Fruit fly (Drosophila melanogaster) whole organism, embryonic: Measurements from ENCODE around the gene SrpRbeta.

Source experiments
- Atf3 ChIP-seq: fragments of 200-800 bp; sonication (Bioruptor generic); optimal IDR thresholded peaks from 3 replicates; lab custom pipeline; 2016; ENCODE audit warnings: missing biosample characterization, missing genetic modification characterization
- Atf6 ChIP-seq: fragments of 200-800 bp; sonication (Bioruptor generic); IDR thresholded peaks from 2 replicates; pipeline ENCODE4 v1.3.6; 2022; ENCODE audit warnings: missing biosample characterization, missing genetic modification characterization
- Awh ChIP-seq: fragments of 200-800 bp; sonication (Bioruptor generic); IDR thresholded peaks from 2 replicates; pipeline ENCODE4, ENCODE4 v1.3.6; 2022; ENCODE audit warnings: missing biosample characterization, missing genetic modification characterization
- CG10147 ChIP-seq: fragments of 200-800 bp; sonication (Bioruptor generic); optimal IDR thresholded peaks from 2 replicates; lab custom pipeline; 2019; ENCODE audit warnings: missing biosample characterization, mild to moderate bottlenecking, missing genetic modification characterization, moderate library complexity
- CG10321 ChIP-seq: fragments of 200-800 bp; sonication (Bioruptor generic); IDR thresholded peaks from 2 replicates; pipeline ENCODE4 v1.3.6; 2022; ENCODE audit warnings: missing biosample characterization, missing genetic modification characterization
- CG10366 ChIP-seq: fragments of 200-800 bp; sonication (Bioruptor generic); IDR thresholded peaks from 2 replicates; pipeline ENCODE4 v1.3.6; 2022; ENCODE audit warnings: missing biosample characterization, missing genetic modification characterization
- CG12769 ChIP-seq: fragments of 200-800 bp; sonication (Bioruptor generic); optimal IDR thresholded peaks from 2 replicates; lab custom pipeline; 2019; ENCODE audit warnings: missing biosample characterization, mild to moderate bottlenecking, missing genetic modification characterization, moderate library complexity
- CG14014 ChIP-seq: fragments of 200-800 bp; sonication (Bioruptor generic); IDR thresholded peaks from 2 replicates; pipeline ENCODE4 v1.3.6; 2022; ENCODE audit warnings: missing biosample characterization, missing genetic modification characterization
- CG14441 ChIP-seq: fragments of 200-800 bp; sonication (Bioruptor generic); IDR thresholded peaks from 2 replicates; pipeline ENCODE4 v1.3.6; 2022; ENCODE audit warnings: missing biosample characterization, missing genetic modification characterization
- CG14710 ChIP-seq: fragments of 200-800 bp; sonication (Bioruptor generic); optimal IDR thresholded peaks from 3 replicates; lab custom pipeline; 2019; ENCODE audit warnings: missing biosample characterization, mild to moderate bottlenecking, missing genetic modification characterization, moderate library complexity
- CG16779 ChIP-seq: fragments of 200-800 bp; sonication (Bioruptor generic); IDR thresholded peaks from 2 replicates; pipeline ENCODE4 v1.3.6; 2022; ENCODE audit warnings: missing biosample characterization, missing genetic modification characterization
- CG16815 ChIP-seq: fragments of 200-800 bp; sonication (Bioruptor generic); optimal IDR thresholded peaks from 3 replicates; lab custom pipeline; 2017; ENCODE audit warnings: missing biosample characterization, mild to moderate bottlenecking, missing genetic modification characterization
- CG1832 ChIP-seq: fragments of 200-800 bp; sonication (Bioruptor generic); optimal IDR thresholded peaks from 2 replicates; lab custom pipeline; 2017; ENCODE audit warnings: missing biosample characterization, mild to moderate bottlenecking, missing genetic modification characterization, inconsistent platforms
- CG32532 ChIP-seq: fragments of 200-800 bp; sonication (Bioruptor generic); IDR thresholded peaks from 2 replicates; pipeline ENCODE4 v1.3.6; 2022; ENCODE audit warnings: missing biosample characterization, missing genetic modification characterization
- CG34224 ChIP-seq: fragments of 200-800 bp; sonication (Bioruptor generic); IDR thresholded peaks from 3 replicates; pipeline ENCODE4 v1.3.6; 2022; ENCODE audit warnings: missing biosample characterization, missing genetic modification characterization; ENCODE audit not compliant: partially characterized antibody
- CG3838 ChIP-seq: fragments of 200-800 bp; sonication (Bioruptor generic); optimal IDR thresholded peaks from 3 replicates; lab custom pipeline; 2016; ENCODE audit warnings: missing biosample characterization, missing genetic modification characterization
- CG43689 ChIP-seq: fragments of 200-800 bp; sonication (Bioruptor generic); IDR thresholded peaks from 2 replicates; pipeline ENCODE4 v1.3.6; 2022; ENCODE audit warnings: missing biosample characterization, missing genetic modification characterization
- CG6175 ChIP-seq: fragments of 200-800 bp; sonication (Bioruptor generic); IDR thresholded peaks from 3 replicates; pipeline ENCODE4 v1.3.6; 2022; ENCODE audit warnings: missing biosample characterization, missing genetic modification characterization
- CG6765 ChIP-seq: fragments of 200-800 bp; sonication (Bioruptor generic); optimal IDR thresholded peaks from 3 replicates; lab custom pipeline; 2017; ENCODE audit warnings: missing biosample characterization, mild to moderate bottlenecking, missing genetic modification characterization
- CG7786 ChIP-seq: fragments of 200-800 bp; sonication (Bioruptor generic); optimal IDR thresholded peaks from 2 replicates; lab custom pipeline; 2016; ENCODE audit warnings: missing biosample characterization, missing genetic modification characterization
- CG8290 ChIP-seq, 3 experiments: fragments of 200-800 bp; sonication (Bioruptor generic); optimal IDR thresholded peaks; 2 replicates each; lab custom pipeline; 2016 to 2019; ENCODE audit warnings: missing biosample characterization in 3 of 3, missing genetic modification characterization in 3 of 3, mild to moderate bottlenecking in 2 of 3, moderate library complexity in 1 of 3
- CG9215 ChIP-seq: fragments of 200-800 bp; sonication (Bioruptor generic); IDR thresholded peaks from 2 replicates; pipeline ENCODE4 v1.3.6; 2022; ENCODE audit warnings: missing biosample characterization, missing genetic modification characterization
- CG9932 ChIP-seq: fragments of 200-800 bp; sonication (Bioruptor generic); IDR thresholded peaks from 2 replicates; pipeline ENCODE4 v1.3.6; 2022; ENCODE audit warnings: missing biosample characterization, missing genetic modification characterization
- CHES-1-like ChIP-seq: fragments of 200-800 bp; sonication (Bioruptor generic); optimal IDR thresholded peaks from 2 replicates; lab custom pipeline; 2016; ENCODE audit warnings: missing biosample characterization, missing genetic modification characterization
- Dbx ChIP-seq: fragments of 200-800 bp; sonication (Bioruptor generic); IDR thresholded peaks from 3 replicates; pipeline ENCODE4 v1.3.6; 2022; ENCODE audit warnings: missing biosample characterization, missing genetic modification characterization
- ERR ChIP-seq: fragments of 200-800 bp; sonication (Bioruptor generic); optimal IDR thresholded peaks from 2 replicates; lab custom pipeline; 2016; ENCODE audit warnings: missing biosample characterization, missing genetic modification characterization
- GATAe ChIP-seq: fragments of 200-800 bp; sonication (Bioruptor generic); conservative IDR thresholded peaks from 2 replicates; pipeline ENCODE4 v1.3.6; 2022; ENCODE audit warnings: missing biosample characterization, missing genetic modification characterization
- Hand ChIP-seq: fragments of 200-800 bp; sonication (Bioruptor generic); optimal IDR thresholded peaks from 2 replicates; lab custom pipeline; 2017; ENCODE audit warnings: mild to moderate bottlenecking, missing biosample characterization, missing genetic modification reagents, missing genetic modification characterization
- Med ChIP-seq: fragments of 200-800 bp; sonication (Bioruptor generic); peaks from one replicate; lab custom pipeline; 2016; ENCODE audit warnings: missing biosample characterization, missing genetic modification characterization, mild to moderate bottlenecking, inconsistent platforms, moderate library complexity
- Opbp ChIP-seq: fragments of 200-800 bp; sonication (Bioruptor generic); IDR thresholded peaks from 3 replicates; pipeline ENCODE4 v1.3.6; 2022; ENCODE audit warnings: missing biosample characterization, missing genetic modification characterization; ENCODE audit not compliant: partially characterized antibody
- Rfx ChIP-seq: fragments of 200-800 bp; sonication (Bioruptor generic); IDR thresholded peaks from 2 replicates; pipeline ENCODE4 v1.3.6; 2022; ENCODE audit warnings: missing biosample characterization, missing genetic modification characterization
- Stat92E ChIP-seq, 3 experiments: fragments of >200 bp in 2 of 3; fragments of 200-800 bp in 1 of 3; sonication (Bioruptor generic) in 1 of 3; optimal IDR thresholded peaks; 2 replicates each; lab custom pipeline; 2017 to 2019; ENCODE audit warnings: missing biosample characterization in 3 of 3, missing genetic modification characterization in 3 of 3, mild to moderate bottlenecking in 1 of 3, moderate library complexity in 1 of 3
- dm ChIP-seq: fragments of 200-800 bp; sonication (Bioruptor generic); optimal IDR thresholded peaks from 3 replicates; lab custom pipeline; 2016; ENCODE audit warnings: missing biosample characterization, missing genetic modification characterization
- ftz-f1 ChIP-seq: fragments of 200-800 bp; sonication (Bioruptor generic); optimal IDR thresholded peaks from 2 replicates; lab custom pipeline; 2016; ENCODE audit warnings: missing biosample characterization, missing genetic modification characterization
- gro ChIP-seq: fragments of 200-800 bp; sonication (Bioruptor generic); optimal IDR thresholded peaks from 2 replicates; lab custom pipeline; 2016; ENCODE audit warnings: missing biosample characterization, missing genetic modification characterization
- insv ChIP-seq, 2 experiments: fragments of 200-800 bp; sonication (Bioruptor generic); optimal IDR thresholded peaks; 3 replicates each; lab custom pipeline; 2016 to 2018; ENCODE audit warnings: missing biosample characterization in 2 of 2, missing genetic modification characterization in 2 of 2
- jing ChIP-seq: fragments of 200-800 bp; sonication (Bioruptor generic); optimal IDR thresholded peaks from 2 replicates; lab custom pipeline; 2018; ENCODE audit warnings: missing biosample characterization, mild to moderate bottlenecking, missing genetic modification characterization
- kay ChIP-seq: fragments of 200-800 bp; sonication (Bioruptor generic); optimal IDR thresholded peaks from 2 replicates; lab custom pipeline; 2016; ENCODE audit warnings: missing biosample characterization, missing genetic modification characterization
- p53 ChIP-seq: fragments of 200-800 bp; sonication (Bioruptor generic); optimal IDR thresholded peaks from 2 replicates; lab custom pipeline; 2016; ENCODE audit warnings: missing biosample characterization, missing genetic modification characterization
- pb ChIP-seq: fragments of 200-800 bp; sonication (Bioruptor generic); optimal IDR thresholded peaks from 3 replicates; lab custom pipeline; 2016; ENCODE audit warnings: missing biosample characterization, missing genetic modification characterization
- schlank ChIP-seq: fragments of 200-800 bp; sonication (Bioruptor generic); optimal IDR thresholded peaks from 2 replicates; lab custom pipeline; 2018; ENCODE audit warnings: missing biosample characterization, mild to moderate bottlenecking, missing genetic modification characterization
- sd ChIP-seq: fragments of 200-800 bp; sonication (Bioruptor generic); optimal IDR thresholded peaks from 3 replicates; lab custom pipeline; 2018; ENCODE audit warnings: missing biosample characterization, mild to moderate bottlenecking, missing genetic modification characterization, moderate library complexity
- sens ChIP-seq: fragments of 200-800 bp; sonication (Bioruptor generic); peaks from one replicate; lab custom pipeline; 2016; ENCODE audit warnings: missing biosample characterization, missing genetic modification characterization
- seq ChIP-seq: fragments of 200-800 bp; sonication (Bioruptor generic); IDR thresholded peaks from 2 replicates; pipeline ENCODE4 v1.3.6; 2022; ENCODE audit warnings: missing biosample characterization, missing genetic modification characterization
- shn ChIP-seq: fragments of 200-800 bp; sonication (Bioruptor generic); optimal IDR thresholded peaks from 3 replicates; lab custom pipeline; 2016; ENCODE audit warnings: missing biosample characterization, missing genetic modification characterization
- sr ChIP-seq: fragments of 200-800 bp; sonication (Bioruptor generic); IDR thresholded peaks from 3 replicates; pipeline ENCODE4 v1.3.6; 2022; ENCODE audit warnings: missing biosample characterization, missing genetic modification characterization
- ssp ChIP-seq: fragments of 200-800 bp; sonication (Bioruptor generic); IDR thresholded peaks from 2 replicates; pipeline ENCODE4 v1.3.6; 2022; ENCODE audit warnings: missing biosample characterization, missing genetic modification characterization
- stc ChIP-seq: fragments of 200-800 bp; sonication (Bioruptor generic); IDR thresholded peaks from 2 replicates; pipeline ENCODE4 v1.3.6; 2022; ENCODE audit warnings: missing biosample characterization, missing genetic modification characterization
- tgo ChIP-seq: fragments of 200-800 bp; sonication (Bioruptor generic); IDR thresholded peaks from 3 replicates; pipeline ENCODE4 v1.3.6; 2022; ENCODE audit warnings: missing biosample characterization, missing genetic modification characterization
- toy ChIP-seq: fragments of 200-800 bp; sonication (Bioruptor generic); IDR thresholded peaks from 2 replicates; pipeline ENCODE4 v1.3.6; 2022; ENCODE audit warnings: missing biosample characterization, missing genetic modification characterization

Gene SrpRbeta

DNA sequence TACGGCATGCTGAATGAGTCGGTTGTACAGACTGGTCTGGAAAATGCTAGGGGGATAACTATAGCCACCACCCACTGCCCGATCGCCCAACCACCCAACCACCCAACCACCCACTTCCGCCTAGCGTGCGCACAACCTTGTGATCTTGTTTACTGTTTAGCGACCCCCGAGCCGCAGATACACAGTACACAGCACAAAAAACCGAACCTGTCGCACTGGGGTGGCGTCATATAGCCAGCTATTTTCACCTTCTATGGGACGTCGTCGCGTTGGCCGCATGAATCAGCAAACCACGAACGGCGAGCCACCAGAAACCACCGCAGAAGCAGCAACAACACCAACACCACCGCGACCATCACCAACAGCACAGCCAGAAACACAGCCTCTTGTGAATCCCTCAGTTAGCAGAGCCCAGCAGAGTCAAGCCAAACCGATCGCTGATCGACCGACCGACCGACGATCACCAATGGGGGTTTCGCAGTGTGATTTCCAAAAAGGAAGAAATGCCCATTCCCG, 44.9 kb downstream of the SrpRbeta start:
- TF ChIP-seq ERR (GFP tag; lab: Kevin White, UChicago) (peak; percentile 21), shn (peak; percentile 12), kay (no peak), CG14014 (GFP tag; lab: Robert Waterston, UW) (peak; percentile 9; the same call in 1 of the 2 replicates), schlank (peak; percentile 7), p53 (GFP tag; lab: Kevin White, UChicago) (peak; percentile 6), ssp (GFP tag; lab: Robert Waterston, UW) (0 out of 2 replicates have a peak, but pooled peaks have one; percentile 9), Rfx (peak; percentile 40; the same call in 1 of the 2 replicates), CG32532 (GFP tag; lab: Robert Waterston, UW) (0 out of 2 replicates have a peak, but pooled peaks have one; percentile 7), CG43689 (GFP tag; lab: Robert Waterston, UW) (0 out of 2 replicates have a peak, but pooled peaks have one; percentile 11), GATAe (GFP tag; lab: Robert Waterston, UW) (no peak), insv (GFP tag; optimal IDR thresholded peaks at IDR 0.05; lab: Kevin White, UChicago) (no peak), jing (GFP tag; lab: Kevin White, UChicago) (no peak), CG9932 (GFP tag; lab: Robert Waterston, UW) (peak; percentile 54), Opbp (GFP tag; lab: Robert Waterston, UW) (0 out of 3 replicates have a peak, but pooled peaks have one; percentile 7), CHES-1-like (peak; percentile 53), sr (GFP tag; lab: Robert Waterston, UW) (no peak), CG16779 (GFP tag; lab: Robert Waterston, UW) (no peak), CG7786 (peak; percentile 5), CG1832 (GFP tag; lab: Kevin White, UChicago) (peak; percentile 7), CG10147 (GFP tag; lab: Kevin White, UChicago) (peak; percentile 25), CG10321 (GFP tag; lab: Robert Waterston, UW) (0 out of 2 replicates have a peak, but pooled peaks have one; percentile 10), Awh (GFP tag; lab: Robert Waterston, UW) (peak; percentile 10; the same call in 1 of the 2 replicates), CG6175 (GFP tag; lab: Robert Waterston, UW) (peak; percentile 36; the same call in 1 of the 3 replicates), pb (GFP tag; lab: Kevin White, UChicago) (peak; percentile 20), toy (GFP tag; lab: Robert Waterston, UW) (no peak), stc (GFP tag; lab: Robert Waterston, UW) (no peak), ftz-f1 (GFP tag; lab: Kevin White, UChicago) (peak; percentile 68), CG9215 (GFP tag; lab: Robert Waterston, UW) (0 out of 2 replicates have a peak, but pooled peaks have one; percentile 29), Atf6 (GFP tag; lab: Robert Waterston, UW) (peak; percentile 16; the same call in 1 of the 2 replicates), seq (GFP tag; lab: Robert Waterston, UW) (no peak), CG8290 (GFP tag; optimal IDR thresholded peaks at IDR 0.05; lab: Kevin White, UChicago) (no peak), CG8290 (tag; optimal IDR thresholded peaks at IDR 0.05; lab: Kevin White, UChicago) (peak in 1 of 2 experiments; percentile 20), CG14710 (tag; lab: Kevin White, UChicago) (no peak), Hand (GFP tag; lab: Kevin White, UChicago) (peak; percentile 26), CG10366 (GFP tag; lab: Robert Waterston, UW) (0 out of 2 replicates have a peak, but pooled peaks have one; percentile 12), dm (GFP tag; lab: Kevin White, UChicago) (peak; percentile 17), Stat92E (GFP tag; optimal IDR thresholded peaks at IDR 0.05; lab: Kevin White, UChicago) (peak in 1 of 3 experiments; percentile 26), sens (GFP tag; lab: Kevin White, UChicago) (peak; percentile 40), CG12769 (tag; lab: Kevin White, UChicago) (peak; percentile 99), CG3838 (GFP tag; lab: Kevin White, UChicago) (no peak), sd (no peak), CG14441 (0 out of 2 replicates have a peak, but pooled peaks have one; percentile 18), gro (no peak), Med (GFP tag; lab: Kevin White, UChicago) (peak; percentile 83), Atf3 (GFP tag; lab: Kevin White, UChicago) (peak; percentile 5), CG16815 (GFP tag; lab: Kevin White, UChicago) (no peak), CG34224 (GFP tag; lab: Robert Waterston, UW) (no peak), CG6765 (GFP tag; lab: Kevin White, UChicago) (peak; percentile 22), tgo (GFP tag; lab: Robert Waterston, UW) (0 out of 3 replicates have a peak, but pooled peaks have one; percentile 14), Dbx (0 out of 3 replicates have a peak, but pooled peaks have one; percentile 5)
